Fruit fly (Drosophila melanogaster) whole organism, pupa: ENCODE results near the gene Ada2b.

Experiments
- CG12605 ChIP-seq: fragments of 200-800 bp; sonication (Bioruptor generic); IDR thresholded peaks from 2 replicates; pipeline ENCODE4 v1.3.6; 2022; ENCODE audit warnings: missing biosample characterization, missing genetic modification characterization
- CG13204 ChIP-seq: fragments of 200-800 bp; sonication (Bioruptor generic); optimal IDR thresholded peaks from 2 replicates; lab custom pipeline; 2018; ENCODE audit warnings: missing biosample characterization, mild to moderate bottlenecking, missing genetic modification characterization, moderate library complexity
- CG15710 ChIP-seq: fragments of 200-800 bp; sonication (Bioruptor generic); optimal IDR thresholded peaks from 2 replicates; lab custom pipeline; 2018; ENCODE audit warnings: missing biosample characterization, mild to moderate bottlenecking, missing genetic modification characterization, moderate library complexity
- CG17806 ChIP-seq: fragments of 200-800 bp; sonication (Bioruptor generic); optimal IDR thresholded peaks from 2 replicates; lab custom pipeline; 2018; ENCODE audit warnings: missing biosample characterization, mild to moderate bottlenecking, missing genetic modification characterization, moderate library complexity
- CG32121 ChIP-seq: fragments of 200-800 bp; sonication (Bioruptor generic); IDR thresholded peaks from 2 replicates; pipeline ENCODE4 v1.3.6; 2022; ENCODE audit warnings: missing biosample characterization, missing genetic modification characterization
- CG34367 ChIP-seq: fragments of 200-800 bp; sonication (Bioruptor generic); optimal IDR thresholded peaks from 2 replicates; lab custom pipeline; 2018; ENCODE audit warnings: missing biosample characterization, mild to moderate bottlenecking, missing genetic modification characterization
- CG4496 ChIP-seq: fragments of 200-800 bp; sonication (Bioruptor generic); IDR thresholded peaks from 3 replicates; pipeline ENCODE4 v1.3.6; 2022; ENCODE audit warnings: missing biosample characterization, missing genetic modification characterization
- CG8159 ChIP-seq: fragments of 200-800 bp; sonication (Bioruptor generic); optimal IDR thresholded peaks from 3 replicates; lab custom pipeline; 2018; ENCODE audit warnings: missing biosample characterization, mild to moderate bottlenecking, missing genetic modification characterization, moderate library complexity
- CG9948 ChIP-seq: fragments of 200-800 bp; sonication (Bioruptor generic); optimal IDR thresholded peaks from 2 replicates; lab custom pipeline; 2018; ENCODE audit warnings: missing biosample characterization, mild to moderate bottlenecking, missing genetic modification characterization, moderate library complexity
- D1 ChIP-seq: fragments of 200-800 bp; sonication (Bioruptor generic); optimal IDR thresholded peaks from 2 replicates; lab custom pipeline; 2018; ENCODE audit warnings: missing biosample characterization, mild to moderate bottlenecking, missing genetic modification characterization, moderate library complexity
- Ets98B ChIP-seq: fragments of 200-800 bp; sonication (Bioruptor generic); IDR thresholded peaks from 2 replicates; pipeline ENCODE4 v1.3.6; 2022; ENCODE audit warnings: missing biosample characterization, missing genetic modification characterization
- Pif1A ChIP-seq: fragments of 200-800 bp; sonication (Bioruptor generic); optimal IDR thresholded peaks from 3 replicates; lab custom pipeline; 2016; ENCODE audit warnings: missing biosample characterization, missing genetic modification characterization
- fd96Ca ChIP-seq: fragments of 200-800 bp; sonication (Bioruptor generic); IDR thresholded peaks from 3 replicates; pipeline ENCODE4 v1.3.6; 2022; ENCODE audit warnings: missing biosample characterization, missing genetic modification characterization
- gl ChIP-seq: fragments of 200-800 bp; sonication (Bioruptor generic); optimal IDR thresholded peaks from 2 replicates; lab custom pipeline; 2018; ENCODE audit warnings: missing biosample characterization, mild to moderate bottlenecking, missing genetic modification characterization

DNA sequence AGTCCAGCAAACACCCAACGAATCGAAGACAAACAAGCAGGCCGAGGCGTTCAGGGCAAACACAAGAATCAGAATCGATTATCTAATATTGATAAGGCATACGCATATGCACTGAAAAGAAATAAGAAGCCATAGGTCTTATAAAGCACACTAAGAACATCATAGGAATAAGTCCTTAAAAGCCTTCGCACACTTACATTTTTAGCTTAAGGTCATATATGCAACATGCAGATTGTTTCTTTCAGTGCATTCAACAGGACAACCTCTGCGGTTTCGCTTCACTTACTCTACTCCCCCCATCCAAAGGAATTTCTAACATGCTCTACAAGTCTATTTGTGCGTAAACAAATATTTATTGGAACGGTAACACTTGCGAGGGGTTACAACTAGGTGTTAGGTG, 27.7 kb downstream of the Ada2b start:
- no peak for TF ChIP-seq CG15710 (tag; lab: Kevin White, UChicago)
- TF ChIP-seq CG8159 (tag; lab: Kevin White, UChicago), result no peak
- no peak for TF ChIP-seq CG4496
- TF ChIP-seq CG9948 (tag; lab: Kevin White, UChicago), result no peak
- TF ChIP-seq CG13204 (GFP tag; lab: Kevin White, UChicago), result no peak
- TF ChIP-seq Ets98B (GFP tag; lab: Robert Waterston, UW), result no peak
- no peak for TF ChIP-seq CG32121 (GFP tag; lab: Robert Waterston, UW)
- no peak for TF ChIP-seq Pif1A
- TF ChIP-seq D1 (tag; lab: Kevin White, UChicago), result no peak
- no peak for TF ChIP-seq CG34367 (tag; lab: Kevin White, UChicago)
- TF ChIP-seq CG17806 (tag; lab: Kevin White, UChicago), result no peak
- TF ChIP-seq CG12605 (GFP tag; lab: Robert Waterston, UW), result no peak
- no peak for TF ChIP-seq gl (tag; lab: Kevin White, UChicago)
- TF ChIP-seq fd96Ca (GFP tag; lab: Robert Waterston, UW), result 0 out of 3 replicates have a peak, but pooled peaks have one; percentile 15
